Worm (Caenorhabditis elegans) whole organism, mixed stage, embryonic: Measurements from ENCODE around the gene W08G11.1.
"Not testable (repeated sequence)": the region's sequence is repeated elsewhere in the genome, so short reads cannot be mapped to it uniquely, and the experiment has no call there.

ENCODE experiments used
- M03D4.4 ChIP-seq: sonication (generic microtip); optimal IDR thresholded peaks from 2 replicates; lab custom pipeline; 2017; ENCODE audit warnings: mild to moderate bottlenecking, missing genetic modification characterization, missing compliant biosample characterization
- bed-3 ChIP-seq: fragments of 200-800 bp; sonication (Bioruptor generic); optimal IDR thresholded peaks from 3 replicates; lab custom pipeline; 2018; ENCODE audit warnings: mild to moderate bottlenecking, missing genetic modification characterization, moderate library complexity, missing compliant biosample characterization
- blmp-1 ChIP-seq: fragments of 150-350 bp; optimal IDR thresholded peaks from 2 replicates; lab custom pipeline; 2014; ENCODE audit warnings: missing biosample characterization, missing genetic modification characterization
- ceh-39 ChIP-seq: fragments of 150-350 bp; optimal IDR thresholded peaks from 2 replicates; lab custom pipeline; 2014; ENCODE audit warnings: missing biosample characterization, missing genetic modification characterization
- ceh-43 ChIP-seq: fragments of 200-800 bp; sonication (Bioruptor generic); optimal IDR thresholded peaks from 2 replicates; lab custom pipeline; 2018; ENCODE audit warnings: mild to moderate bottlenecking, missing genetic modification characterization, moderate library complexity, missing compliant biosample characterization
- ceh-83 ChIP-seq: fragments of 200-800 bp; sonication (Bioruptor generic); optimal IDR thresholded peaks from 2 replicates; lab custom pipeline; 2018; ENCODE audit warnings: mild to moderate bottlenecking, missing genetic modification characterization, missing compliant biosample characterization
- ces-1 ChIP-seq: fragments of 150-350 bp; optimal IDR thresholded peaks from 2 replicates; lab custom pipeline; 2014; ENCODE audit warnings: missing biosample characterization, missing genetic modification reagents, missing genetic modification characterization
- cnd-1 ChIP-seq: fragments of 200-800 bp; sonication (Bioruptor generic); optimal IDR thresholded peaks from 2 replicates; lab custom pipeline; 2018; ENCODE audit warnings: mild to moderate bottlenecking, missing genetic modification characterization, missing compliant biosample characterization
- drap-1 ChIP-seq: fragments of 200-800 bp; sonication (Bioruptor generic); optimal IDR thresholded peaks from 3 replicates; lab custom pipeline; 2018; ENCODE audit warnings: mild to moderate bottlenecking, missing genetic modification characterization, missing compliant biosample characterization
- elt-1 ChIP-seq: sonication (generic microtip); optimal IDR thresholded peaks from 2 replicates; lab custom pipeline; 2017; ENCODE audit warnings: missing genetic modification characterization, mild to moderate bottlenecking, missing compliant biosample characterization, antibody characterized with exemption, moderate library complexity, borderline replicate concordance; ENCODE audit not compliant: insufficient read depth
- elt-3 ChIP-seq: fragments of 150-350 bp; optimal IDR thresholded peaks from 2 replicates; lab custom pipeline; 2014; ENCODE audit warnings: missing biosample characterization, missing genetic modification characterization
- flh-1 ChIP-seq: fragments of 200-800 bp; sonication (Bioruptor generic); optimal IDR thresholded peaks from 2 replicates; lab custom pipeline; 2018; ENCODE audit warnings: mild to moderate bottlenecking, missing genetic modification characterization, moderate library complexity, missing compliant biosample characterization
- lin-32 ChIP-seq: fragments of 200-800 bp; sonication (Bioruptor generic); optimal IDR thresholded peaks from 2 replicates; lab custom pipeline; 2018; ENCODE audit warnings: mild to moderate bottlenecking, missing genetic modification characterization, missing compliant biosample characterization
- mab-5 ChIP-seq: fragments of 150-350 bp; optimal IDR thresholded peaks from 2 replicates; lab custom pipeline; 2014; ENCODE audit warnings: missing biosample characterization, missing genetic modification characterization
- mep-1 ChIP-seq: fragments of 150-350 bp; optimal IDR thresholded peaks from 2 replicates; lab custom pipeline; 2017; ENCODE audit warnings: missing biosample characterization, missing genetic modification reagents, missing genetic modification characterization, inconsistent platforms
- mls-2 ChIP-seq: sonication (generic microtip); optimal IDR thresholded peaks from 2 replicates; lab custom pipeline; 2016; ENCODE audit warnings: mild to moderate bottlenecking, missing genetic modification characterization, moderate library complexity, missing compliant biosample characterization
- nhr-12 ChIP-seq: fragments of 150-350 bp; optimal IDR thresholded peaks from 2 replicates; lab custom pipeline; 2014; ENCODE audit warnings: missing biosample characterization, missing genetic modification characterization
- nhr-237 ChIP-seq: fragments of 150-350 bp; optimal IDR thresholded peaks from 2 replicates; lab custom pipeline; 2014; ENCODE audit warnings: missing biosample characterization, missing genetic modification characterization
- nhr-76 ChIP-seq: sonication (generic microtip); optimal IDR thresholded peaks from 2 replicates; lab custom pipeline; 2017; ENCODE audit warnings: missing biosample characterization, missing genetic modification characterization
- pha-4 ChIP-seq: fragments of 150-350 bp; optimal IDR thresholded peaks from 2 replicates; lab custom pipeline; 2018; ENCODE audit warnings: missing biosample characterization, missing genetic modification reagents, missing genetic modification characterization
- sem-2 ChIP-seq: fragments of 200-800 bp; sonication (Bioruptor generic); optimal IDR thresholded peaks from 2 replicates; lab custom pipeline; 2018; ENCODE audit warnings: mild to moderate bottlenecking, missing genetic modification characterization, missing compliant biosample characterization
- snpc-4 ChIP-seq: fragments of 150-350 bp; optimal IDR thresholded peaks from 2 replicates; lab custom pipeline; 2014; ENCODE audit warnings: missing biosample characterization, missing genetic modification characterization
- sptf-1 ChIP-seq: sonication (generic microtip); optimal IDR thresholded peaks from 2 replicates; lab custom pipeline; 2017; ENCODE audit warnings: mild to moderate bottlenecking, missing genetic modification characterization, moderate library complexity, missing compliant biosample characterization
- tbx-8 ChIP-seq: fragments of 200-800 bp; sonication (Bioruptor generic); optimal IDR thresholded peaks from 2 replicates; lab custom pipeline; 2018; ENCODE audit warnings: mild to moderate bottlenecking, missing genetic modification characterization, moderate library complexity, missing compliant biosample characterization
- unc-120 ChIP-seq: sonication (generic microtip); optimal IDR thresholded peaks from 2 replicates; lab custom pipeline; 2017; ENCODE audit warnings: missing genetic modification characterization, missing compliant biosample characterization; ENCODE audit not compliant: poor library complexity, severe bottlenecking
- unc-39 ChIP-seq: fragments of 150-350 bp; optimal IDR thresholded peaks from 2 replicates; lab custom pipeline; 2014; ENCODE audit warnings: missing biosample characterization, missing genetic modification characterization
- unc-62 ChIP-seq: fragments of 150-350 bp; optimal IDR thresholded peaks from 2 replicates; lab custom pipeline; 2014; ENCODE audit warnings: missing biosample characterization, missing genetic modification reagents, missing genetic modification characterization
- zip-8 ChIP-seq: fragments of 150-350 bp; optimal IDR thresholded peaks from 2 replicates; lab custom pipeline; 2014; ENCODE audit warnings: missing biosample characterization, missing genetic modification characterization

Gene W08G11.1

DNA sequence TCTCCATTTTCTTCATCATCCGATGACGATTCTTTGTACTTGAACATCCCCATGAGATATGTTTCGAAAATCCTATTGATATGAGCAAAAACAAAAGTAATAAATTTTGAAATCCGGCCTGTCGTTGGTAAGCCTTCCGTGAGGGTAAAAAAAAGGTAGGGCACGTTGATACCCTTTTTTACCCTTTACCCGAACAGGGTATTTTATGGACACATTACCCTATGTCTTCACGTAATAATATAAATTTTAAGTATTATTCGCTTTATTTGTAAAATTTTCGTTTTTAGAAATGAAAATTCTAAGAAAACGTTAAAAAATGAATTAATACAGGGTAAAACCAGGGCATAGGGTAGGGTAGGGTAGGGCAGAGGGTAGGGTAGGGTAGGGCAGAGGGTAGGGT, 36.9 kb downstream of the W08G11.1 start, which contains the start of gene F13A7.7:
F13A7.7 (minus strand) TSS at position 101 of the 400 bp plus-strand sequence.
- not testable (repeated sequence) for TF ChIP-seq ces-1; M03D4.4; unc-39 (tag; lab: Kevin White, UChicago)

DNA sequence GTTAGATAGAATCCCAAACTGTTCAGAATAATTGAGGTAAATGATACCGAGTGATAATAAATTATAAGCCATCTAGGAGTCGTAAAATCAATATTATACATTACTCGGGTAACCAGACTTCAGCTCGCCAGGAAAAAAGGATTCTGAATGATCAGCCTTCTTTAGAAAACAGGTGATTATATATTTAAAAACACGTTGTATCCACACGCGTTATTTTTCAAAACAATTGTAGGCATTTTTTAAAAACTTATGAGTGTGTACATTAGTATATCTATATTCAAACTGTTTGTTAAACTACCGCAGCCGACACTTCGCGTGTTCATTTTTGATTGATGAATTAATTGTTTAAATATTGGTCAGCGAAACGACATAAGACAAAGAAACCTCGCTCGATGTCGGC, 41.4 kb downstream of the W08G11.1 start, which contains the start of gene sri-65:
sri-65 (minus strand) TSS at position 101 of the 400 bp plus-strand sequence.
- TF ChIP-seq elt-3 (tag; lab: Kevin White, UChicago) (no peak), cnd-1 (tag; lab: Kevin White, UChicago) (no peak), nhr-76 (tag; lab: Kevin White, UChicago) (no peak), ceh-43 (no peak), elt-1 (no peak)

- TF ChIP-seq blmp-1 (no peak), tbx-8 (GFP tag; lab: Kevin White, UChicago) (no peak), zip-8 (no peak), mls-2 (no peak), unc-120 (no peak), unc-39 (tag; lab: Kevin White, UChicago) (no peak), ceh-83 (no peak), cnd-1 (tag; lab: Kevin White, UChicago) (no peak), ces-1 (no peak), flh-1 (GFP tag; lab: Kevin White, UChicago) (no peak), ceh-39 (no peak), mep-1 (tag; lab: Kevin White, UChicago) (no peak), lin-32 (GFP tag; lab: Kevin White, UChicago) (no peak)
Measured at ce11 chrV:16390655-16391054, 43.8 kb downstream of the W08G11.1 start, which contains the start of gene gst-44. gst-44 (plus strand) TSS chrV:16390891.

DNA sequence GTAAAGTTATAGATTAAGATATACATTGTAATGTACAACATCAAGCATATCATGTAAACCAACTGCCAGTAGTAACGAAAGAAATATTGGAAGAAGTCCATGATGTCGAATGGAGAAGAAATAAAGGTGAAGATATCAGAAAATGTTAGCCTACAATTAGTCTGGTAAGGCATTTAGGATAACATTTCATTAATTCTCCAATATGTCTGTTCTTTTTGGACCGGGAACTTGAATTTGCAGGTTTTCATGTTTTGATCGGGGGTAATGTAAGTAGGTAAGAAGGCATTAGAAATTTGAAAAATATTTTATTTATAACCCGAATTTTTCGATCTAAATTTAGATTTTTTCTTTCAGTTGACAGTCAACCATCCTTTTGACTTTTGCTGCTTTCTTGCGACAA, 46.9 kb downstream of the W08G11.1 start, which contains the start of gene srd-63:
srd-63 (minus strand) TSS at position 101 of the 400 bp plus-strand sequence.
- TF ChIP-seq ceh-43, result no peak
- TF ChIP-seq mab-5, result no peak
- no peak for TF ChIP-seq sem-2 (GFP tag; lab: Kevin White, UChicago)
- TF ChIP-seq sptf-1 (tag; lab: Kevin White, UChicago), result no peak
- TF ChIP-seq ces-1, result no peak
- no peak for TF ChIP-seq pha-4 (tag; lab: Kevin White, UChicago)
- TF ChIP-seq nhr-12 (tag; lab: Kevin White, UChicago), result no peak
- TF ChIP-seq flh-1 (GFP tag; lab: Kevin White, UChicago), result no peak

- TF ChIP-seq mab-5, result no peak
- no peak for TF ChIP-seq bed-3 (GFP tag; lab: Kevin White, UChicago)
- TF ChIP-seq unc-62, result no peak
- TF ChIP-seq nhr-76 (tag; lab: Kevin White, UChicago), result no peak
- no peak for TF ChIP-seq mls-2
- TF ChIP-seq unc-39 (tag; lab: Kevin White, UChicago), result no peak
- TF ChIP-seq pha-4 (tag; lab: Kevin White, UChicago), result no peak
- no peak for TF ChIP-seq ceh-39
- TF ChIP-seq mep-1 (tag; lab: Kevin White, UChicago), result no peak
- no peak for TF ChIP-seq blmp-1
Measured at ce11 chrV:16395131-16395530, 48.3 kb downstream of the W08G11.1 start, which contains the start of gene F13A7.11. F13A7.11 (minus strand) TSS chrV:16395304.

ce11 chrV:16395739-16396138, 48.9 kb downstream of the W08G11.1 start, which contains the start of gene F13A7.12:
F13A7.12 (plus strand) TSS chrV:16396039.
- TF ChIP-seq ceh-83 (no peak), elt-3 (tag; lab: Kevin White, UChicago) (no peak), nhr-237 (tag; lab: Kevin White, UChicago) (no peak), unc-39 (tag; lab: Kevin White, UChicago) (no peak), drap-1 (no peak), sem-2 (GFP tag; lab: Kevin White, UChicago) (no peak), snpc-4 (no peak), zip-8 (no peak), sptf-1 (tag; lab: Kevin White, UChicago) (no peak), elt-1 (no peak), unc-120 (no peak)

DNA sequence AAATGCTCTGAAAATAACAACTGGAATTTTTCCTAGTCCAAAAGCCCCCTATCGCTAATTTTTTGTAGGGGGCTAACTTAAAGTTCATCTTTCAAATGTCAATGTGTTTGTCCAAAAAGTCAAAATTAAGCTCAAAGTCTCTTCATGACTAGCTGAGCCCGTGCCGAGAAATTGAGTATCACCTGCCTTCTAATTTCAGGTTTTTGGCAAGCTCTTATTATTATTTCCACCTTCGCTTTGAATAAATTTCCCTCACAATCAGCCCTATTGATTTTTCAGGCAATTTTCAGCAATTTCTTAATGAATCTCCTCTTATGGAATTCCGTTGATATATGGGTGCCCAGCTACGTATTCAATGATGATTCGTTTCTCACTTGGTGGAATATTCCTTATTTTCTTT, 52.5 kb downstream of the W08G11.1 start, which contains the start of gene sre-36:
sre-36 (plus strand) TSS at position 301 of the 400 bp plus-strand sequence.
- no peak for TF ChIP-seq ceh-43
